Worm (Caenorhabditis elegans) whole organism, L4 larva: Measurements from ENCODE around the gene H01M10.2.

Source experiments
- D1046.2 ChIP-seq: fragments of 200-800 bp; sonication (Bioruptor generic); IDR thresholded peaks from 2 replicates; pipeline ENCODE4 v1.3.6; 2022; ENCODE audit warnings: missing genetic modification characterization, missing compliant biosample characterization
- F10B5.3 ChIP-seq: sonication (generic microtip); optimal IDR thresholded peaks from 2 replicates; lab custom pipeline; 2016; ENCODE audit warnings: mild to moderate bottlenecking, missing genetic modification characterization, missing compliant biosample characterization
- F37D6.2 ChIP-seq: sonication (generic microtip); optimal IDR thresholded peaks from 2 replicates; lab custom pipeline; 2016; ENCODE audit warnings: mild to moderate bottlenecking, missing genetic modification characterization, missing compliant biosample characterization
- F44E2.7 ChIP-seq: fragments of 200-800 bp; sonication (Bioruptor generic); IDR thresholded peaks from 2 replicates; pipeline ENCODE4 v2.1.2; 2022; ENCODE audit warnings: missing genetic modification characterization, missing compliant biosample characterization
- F49E8.2 ChIP-seq: sonication (generic microtip); optimal IDR thresholded peaks from 2 replicates; lab custom pipeline; 2016; ENCODE audit warnings: missing compliant biosample characterization, mild to moderate bottlenecking, missing genetic modification characterization, borderline replicate concordance
- R02D3.7 ChIP-seq: fragments of 150-350 bp; sonication (generic microtip); optimal IDR thresholded peaks from 3 replicates; lab custom pipeline; 2014; ENCODE audit warnings: missing biosample characterization, missing genetic modification characterization
- Y105C5A.15 ChIP-seq: fragments of 200-800 bp; sonication (Bioruptor generic); IDR thresholded peaks from 2 replicates; pipeline ENCODE4 v1.3.6; 2022; ENCODE audit warnings: missing genetic modification characterization, missing compliant biosample characterization
- ZK337.2 ChIP-seq: fragments of 200-800 bp; sonication (Bioruptor generic); IDR thresholded peaks from 2 replicates; pipeline ENCODE4 v1.3.6; 2022; ENCODE audit warnings: missing genetic modification reagents, missing genetic modification characterization, missing compliant biosample characterization
- aha-1 ChIP-seq: fragments of 150-350 bp; peaks from one replicate; lab custom pipeline; 2014; ENCODE audit warnings: missing biosample characterization, missing genetic modification characterization
- arid-1 ChIP-seq: fragments of 200-800 bp; sonication (Bioruptor generic); conservative IDR thresholded peaks from 2 replicates; pipeline ENCODE4 v1.3.6; 2022; ENCODE audit warnings: missing genetic modification reagents, missing genetic modification characterization, missing compliant biosample characterization
- ceh-20 ChIP-seq: fragments of 200-800 bp; sonication (Bioruptor generic); IDR thresholded peaks from 2 replicates; pipeline ENCODE4 v1.3.6; 2022; ENCODE audit warnings: missing genetic modification reagents, missing genetic modification characterization, missing compliant biosample characterization
- cey-2 ChIP-seq: sonication (generic microtip); optimal IDR thresholded peaks from 3 replicates; lab custom pipeline; 2017; ENCODE audit warnings: missing genetic modification characterization, mild to moderate bottlenecking, missing compliant biosample characterization, antibody characterized with exemption, borderline replicate concordance; ENCODE audit not compliant: insufficient read depth
- ctbp-1 ChIP-seq: fragments of 200-800 bp; sonication (Bioruptor generic); IDR thresholded peaks from 2 replicates; pipeline ENCODE4 v1.3.6; 2022; ENCODE audit warnings: missing genetic modification reagents, missing genetic modification characterization, missing compliant biosample characterization
- daf-12 ChIP-seq: fragments of 150-350 bp; optimal IDR thresholded peaks from 2 replicates; lab custom pipeline; 2014; ENCODE audit warnings: missing biosample characterization, missing genetic modification reagents, missing genetic modification characterization
- daf-19 ChIP-seq: fragments of 200-800 bp; sonication (Bioruptor generic); conservative IDR thresholded peaks from 2 replicates; pipeline ENCODE4 v1.3.6; 2022; ENCODE audit warnings: missing genetic modification characterization, missing compliant biosample characterization
- daf-8 ChIP-seq: fragments of 200-800 bp; sonication (Bioruptor generic); IDR thresholded peaks from 2 replicates; pipeline ENCODE4 v1.3.6; 2022; ENCODE audit warnings: missing genetic modification characterization, missing compliant biosample characterization
- dmd-6 ChIP-seq: fragments of 200-800 bp; sonication (Bioruptor generic); IDR thresholded peaks from 2 replicates; pipeline ENCODE4 v1.3.6; 2022; ENCODE audit warnings: missing genetic modification reagents, missing genetic modification characterization, missing compliant biosample characterization
- duxl-1 ChIP-seq: sonication (generic microtip); optimal IDR thresholded peaks from 2 replicates; lab custom pipeline; 2016; ENCODE audit warnings: mild to moderate bottlenecking, missing genetic modification characterization, moderate library complexity, missing compliant biosample characterization; ENCODE audit not compliant: poor library complexity
- dve-1 ChIP-seq: sonication (generic microtip); optimal IDR thresholded peaks from 2 replicates; lab custom pipeline; 2017; ENCODE audit warnings: antibody characterized with exemption, mild to moderate bottlenecking, missing genetic modification characterization, missing compliant biosample characterization; ENCODE audit not compliant: insufficient read depth
- egl-27 ChIP-seq: sonication (generic microtip); optimal IDR thresholded peaks from 3 replicates; lab custom pipeline; 2017; ENCODE audit warnings: missing biosample characterization, missing genetic modification reagents, missing genetic modification characterization
- fos-1 ChIP-seq: fragments of 150-350 bp; optimal IDR thresholded peaks from 2 replicates; lab custom pipeline; 2014; ENCODE audit warnings: missing biosample characterization, missing genetic modification characterization
- hlh-11 ChIP-seq: fragments of 200-800 bp; sonication (Bioruptor generic); optimal IDR thresholded peaks from 2 replicates; lab custom pipeline; 2018; ENCODE audit warnings: mild to moderate bottlenecking, missing genetic modification characterization, missing compliant biosample characterization
- hlh-30 ChIP-seq: sonication (generic microtip); optimal IDR thresholded peaks from 2 replicates; lab custom pipeline; 2017; ENCODE audit warnings: antibody characterized with exemption, mild to moderate bottlenecking, missing genetic modification characterization, missing compliant biosample characterization; ENCODE audit not compliant: insufficient read depth
- lim-7 ChIP-seq: fragments of 200-800 bp; sonication (Bioruptor generic); IDR thresholded peaks from 2 replicates; pipeline ENCODE4 v1.3.6; 2022; ENCODE audit warnings: missing genetic modification characterization, missing compliant biosample characterization
- lin-13 ChIP-seq: fragments of 150-350 bp; optimal IDR thresholded peaks from 2 replicates; lab custom pipeline; 2014; ENCODE audit warnings: missing biosample characterization, missing genetic modification reagents, missing genetic modification characterization
- lin-39 ChIP-seq: fragments of 150-350 bp; optimal IDR thresholded peaks from 2 replicates; lab custom pipeline; 2014; ENCODE audit warnings: missing biosample characterization, missing genetic modification reagents, missing genetic modification characterization
- lir-3 ChIP-seq: sonication (generic microtip); optimal IDR thresholded peaks from 2 replicates; lab custom pipeline; 2016; ENCODE audit warnings: mild to moderate bottlenecking, missing genetic modification characterization, missing compliant biosample characterization
- madf-5 ChIP-seq, 2 experiments: fragments of 200-800 bp; sonication (Bioruptor generic); IDR thresholded peaks; 2 replicates each; pipeline ENCODE4 v1.3.6; 2022; ENCODE audit warnings: missing compliant biosample characterization in 2 of 2, missing genetic modification characterization in 2 of 2
- madf-9 ChIP-seq: fragments of 200-800 bp; sonication (Bioruptor generic); conservative IDR thresholded peaks from 2 replicates; pipeline ENCODE4 v1.3.6; 2022; ENCODE audit warnings: missing genetic modification reagents, missing genetic modification characterization, missing compliant biosample characterization
- mdl-1 ChIP-seq, 2 experiments: fragments of 150-350 bp in 1 of 2; sonication (generic microtip) in 1 of 2; optimal IDR thresholded peaks; 2 replicates each; lab custom pipeline; 2014 to 2017; ENCODE audit warnings: missing biosample characterization in 2 of 2, missing genetic modification characterization in 2 of 2
- mdt-29 ChIP-seq: fragments of 200-800 bp; sonication (Bioruptor generic); IDR thresholded peaks from 2 replicates; pipeline ENCODE4 v1.3.6; 2022; ENCODE audit warnings: missing genetic modification reagents, missing genetic modification characterization, missing compliant biosample characterization
- mes-2 ChIP-seq: sonication (generic microtip); optimal IDR thresholded peaks from 2 replicates; lab custom pipeline; 2016; ENCODE audit warnings: missing genotype, mild to moderate bottlenecking, missing genetic modification characterization, missing compliant biosample characterization; ENCODE audit not compliant: poor library complexity, severe bottlenecking
- mxl-2 ChIP-seq: fragments of 200-800 bp; sonication (Bioruptor generic); conservative IDR thresholded peaks from 2 replicates; pipeline ENCODE4 v1.3.6; 2022; ENCODE audit warnings: missing genetic modification reagents, missing genetic modification characterization, missing compliant biosample characterization
- nhr-10 ChIP-seq: fragments of 150-350 bp; optimal IDR thresholded peaks from 2 replicates; lab custom pipeline; 2014; ENCODE audit warnings: missing biosample characterization, missing genetic modification characterization
- nhr-11 ChIP-seq: fragments of 150-350 bp; optimal IDR thresholded peaks from 2 replicates; lab custom pipeline; 2014; ENCODE audit warnings: missing biosample characterization, missing genetic modification characterization
- nhr-111 ChIP-seq: fragments of 200-800 bp; sonication (Bioruptor generic); optimal IDR thresholded peaks from 2 replicates; lab custom pipeline; 2018; ENCODE audit warnings: mild to moderate bottlenecking, missing genetic modification characterization, missing compliant biosample characterization
- nhr-28 ChIP-seq: fragments of 150-350 bp; optimal IDR thresholded peaks from 2 replicates; lab custom pipeline; 2014; ENCODE audit warnings: missing biosample characterization, missing genetic modification characterization
- nhr-48 ChIP-seq: sonication (generic microtip); optimal IDR thresholded peaks from 2 replicates; lab custom pipeline; 2016; ENCODE audit warnings: mild to moderate bottlenecking, missing genetic modification characterization, missing compliant biosample characterization
- nhr-77 ChIP-seq: fragments of 150-350 bp; optimal IDR thresholded peaks from 2 replicates; lab custom pipeline; 2014; ENCODE audit warnings: missing biosample characterization, missing genetic modification characterization
- sdz-12 ChIP-seq: fragments of 200-800 bp; sonication (Bioruptor generic); optimal IDR thresholded peaks from 2 replicates; lab custom pipeline; 2018; ENCODE audit warnings: mild to moderate bottlenecking, missing genetic modification characterization, missing compliant biosample characterization
- set-16 ChIP-seq: fragments of 200-800 bp; sonication (Bioruptor generic); IDR thresholded peaks from 2 replicates; pipeline ENCODE4 v1.3.6; 2022; ENCODE audit warnings: missing genetic modification reagents, missing genetic modification characterization, missing compliant biosample characterization
- snpc-1.2 ChIP-seq: fragments of 200-800 bp; sonication (Bioruptor generic); IDR thresholded peaks from 2 replicates; pipeline ENCODE4 v1.3.6; 2022; ENCODE audit warnings: missing genetic modification reagents, missing genetic modification characterization, missing compliant biosample characterization
- spr-3 ChIP-seq: fragments of 200-800 bp; sonication (Bioruptor generic); optimal IDR thresholded peaks from 2 replicates; lab custom pipeline; 2018; ENCODE audit warnings: mild to moderate bottlenecking, missing genetic modification characterization, missing compliant biosample characterization
- tag-97 ChIP-seq: fragments of 200-800 bp; sonication (Bioruptor generic); IDR thresholded peaks from 2 replicates; pipeline ENCODE4 v1.3.6; 2022; ENCODE audit warnings: missing genetic modification characterization, missing compliant biosample characterization
- tra-1 ChIP-seq: fragments of 200-800 bp; sonication (Bioruptor generic); IDR thresholded peaks from 2 replicates; pipeline ENCODE4 v1.3.6; 2022; ENCODE audit warnings: missing genetic modification reagents, missing genetic modification characterization, missing compliant biosample characterization
- unc-130 ChIP-seq: sonication (generic microtip); optimal IDR thresholded peaks from 2 replicates; lab custom pipeline; 2016; ENCODE audit warnings: missing genetic modification reagents, missing genetic modification characterization, missing compliant biosample characterization
- zag-1 ChIP-seq: fragments of 150-350 bp; optimal IDR thresholded peaks from 2 replicates; lab custom pipeline; 2014; ENCODE audit warnings: missing biosample characterization, missing genetic modification characterization
- zfp-2 ChIP-seq: sonication (generic microtip); optimal IDR thresholded peaks from 2 replicates; lab custom pipeline; 2016; ENCODE audit warnings: mild to moderate bottlenecking, missing genetic modification characterization, missing compliant biosample characterization
- zfp-3 ChIP-seq: fragments of 200-800 bp; sonication (Bioruptor generic); conservative IDR thresholded peaks from 2 replicates; pipeline ENCODE4 v1.3.6; 2022; ENCODE audit warnings: missing genetic modification reagents, missing genetic modification characterization, missing compliant biosample characterization
- zip-11 ChIP-seq: fragments of 200-800 bp; sonication (Bioruptor generic); IDR thresholded peaks from 2 replicates; pipeline ENCODE4 v1.3.6; 2022; ENCODE audit warnings: missing genetic modification characterization, missing compliant biosample characterization
- zip-2 ChIP-seq: fragments of 150-350 bp; optimal IDR thresholded peaks from 2 replicates; lab custom pipeline; 2014; ENCODE audit warnings: missing biosample characterization, missing genetic modification characterization

H01M10.2 gene

ce11 chrX:2553433-2553860 is 32.1 kb downstream of the H01M10.2 start (continued):
- peak; percentile 83 for TF ChIP-seq snpc-1.2 (GFP tag; lab: Robert Waterston, UW)
- TF ChIP-seq zag-1: no peak
- peak; percentile 56; the same call in 1 of the 2 replicates for TF ChIP-seq zip-11 (GFP tag; lab: Robert Waterston, UW)
- peak; percentile 72 for TF ChIP-seq F49E8.2
- TF ChIP-seq zfp-3 (GFP tag; lab: Robert Waterston, UW): no peak
- no peak for TF ChIP-seq mxl-2
- TF ChIP-seq lin-39 (tag; lab: Kevin White, UChicago): no peak
- TF ChIP-seq madf-9: peak; percentile 88
- TF ChIP-seq daf-19: peak; percentile 92
- TF ChIP-seq spr-3 (GFP tag; lab: Kevin White, UChicago): peak; percentile 43
- peak; percentile 57 for TF ChIP-seq dve-1
- TF ChIP-seq madf-5 (GFP tag; IDR thresholded peaks at IDR 0.05; lab: Robert Waterston, UW): peak; percentile 37 to 86; a peak in 1 of 4 replicates
- peak; percentile 60 for TF ChIP-seq dmd-6 (GFP tag; lab: Robert Waterston, UW)
- no peak for TF ChIP-seq daf-12
- TF ChIP-seq nhr-28 (tag; lab: Kevin White, UChicago): peak; percentile 65
- TF ChIP-seq lim-7 (GFP tag; lab: Robert Waterston, UW): peak; percentile 92
- no peak for TF ChIP-seq nhr-11 (tag; lab: Kevin White, UChicago)
- TF ChIP-seq D1046.2 (GFP tag; lab: Robert Waterston, UW): peak; percentile 73; the same call in 1 of the 2 replicates
- TF ChIP-seq nhr-77: peak; percentile 16
- peak; percentile 83 for TF ChIP-seq ceh-20
- no peak for TF ChIP-seq daf-8 (GFP tag; lab: Robert Waterston, UW)
- no peak for TF ChIP-seq mdt-29
- TF ChIP-seq F37D6.2 (tag; lab: Kevin White, UChicago): peak; percentile 60
- TF ChIP-seq hlh-11: peak; percentile 69
- peak; percentile 75 for TF ChIP-seq sdz-12 (GFP tag; lab: Kevin White, UChicago)
- TF ChIP-seq mes-2 (tag; lab: Kevin White, UChicago): peak; percentile 75
- peak; percentile 77 for TF ChIP-seq ctbp-1
- peak; percentile 76 for TF ChIP-seq lir-3 (tag; lab: Kevin White, UChicago)
- peak; percentile 67 for TF ChIP-seq arid-1 (GFP tag; lab: Robert Waterston, UW)
- TF ChIP-seq tag-97 (GFP tag; lab: Robert Waterston, UW): no peak
- TF ChIP-seq fos-1: no peak
- 0 out of 2 replicates have a peak, but pooled peaks have one; percentile 19 for TF ChIP-seq Y105C5A.15 (GFP tag; lab: Robert Waterston, UW)
- TF ChIP-seq lin-13: peak; percentile 53
- TF ChIP-seq egl-27 (tag; lab: Kevin White, UChicago): no peak
- no peak for TF ChIP-seq R02D3.7 (tag; lab: Kevin White, UChicago)
- peak; percentile 87 for TF ChIP-seq zip-2 (tag; lab: Kevin White, UChicago)
- TF ChIP-seq tra-1 (GFP tag; lab: Robert Waterston, UW): peak; percentile 80
- TF ChIP-seq set-16: peak; percentile 28; the same call in 1 of the 2 replicates
- peak; percentile 48 for TF ChIP-seq nhr-111 (GFP tag; lab: Kevin White, UChicago)
- peak; percentile 31 for TF ChIP-seq F10B5.3 (tag; lab: Kevin White, UChicago)
- TF ChIP-seq duxl-1 (tag; lab: Kevin White, UChicago): peak; percentile 52
- peak; percentile 81 for TF ChIP-seq ZK337.2 (GFP tag; lab: Robert Waterston, UW)
- peak; percentile 78 for TF ChIP-seq nhr-48
- TF ChIP-seq hlh-30 (tag; lab: Kevin White, UChicago): peak; percentile 94
- TF ChIP-seq nhr-10: no peak
- peak; percentile 5 for TF ChIP-seq zfp-2 (tag; lab: Kevin White, UChicago)
- TF ChIP-seq F44E2.7 (GFP tag; lab: Robert Waterston, UW): 0 out of 2 replicates have a peak, but pooled peaks have one; percentile 65
- peak; percentile 25 for TF ChIP-seq unc-130
- TF ChIP-seq cey-2 (tag; lab: Kevin White, UChicago): no peak
- peak; percentile 14 to 85 for TF ChIP-seq mdl-1 (tag; optimal IDR thresholded peaks at IDR 0.05; lab: Kevin White, UChicago)
- peak; percentile 97 for TF ChIP-seq aha-1 (tag; lab: Kevin White, UChicago)
